Fruit fly (Drosophila melanogaster) whole organism, wandering third instar larva: Measurements from ENCODE around the gene dos.

ENCODE experiments used
- Abd-B ChIP-seq: fragments of >200 bp; optimal IDR thresholded peaks from 2 replicates; lab custom pipeline; 2017; ENCODE audit warnings: missing biosample characterization, missing genetic modification characterization
- CG32264 ChIP-seq: fragments of 200-800 bp; sonication (Bioruptor generic); optimal IDR thresholded peaks from 2 replicates; lab custom pipeline; 2016; ENCODE audit warnings: missing biosample characterization, missing genetic modification characterization
- CrebA ChIP-seq: fragments of 200-800 bp; sonication (Bioruptor generic); optimal IDR thresholded peaks from 2 replicates; lab custom pipeline; 2016; ENCODE audit warnings: missing biosample characterization, mild to moderate bottlenecking, missing genetic modification characterization, borderline replicate concordance
- Dfd ChIP-seq: fragments of >200 bp; optimal IDR thresholded peaks from 2 replicates; lab custom pipeline; 2017; ENCODE audit warnings: missing biosample characterization, missing genetic modification characterization
- HLH106 ChIP-seq: fragments of 200-800 bp; optimal IDR thresholded peaks from 3 replicates; lab custom pipeline; 2019; ENCODE audit warnings: missing biosample characterization, mild to moderate bottlenecking, missing genetic modification characterization, moderate library complexity
- Hr78 ChIP-seq: fragments of >200 bp; optimal IDR thresholded peaks from 2 replicates; lab custom pipeline; 2017; ENCODE audit warnings: missing biosample characterization, missing genetic modification characterization
- Hr83 ChIP-seq: fragments of 200-300 bp; sonication (Bioruptor generic); optimal IDR thresholded peaks from 2 replicates; lab custom pipeline; 2016; ENCODE audit warnings: missing biosample characterization, mild to moderate bottlenecking, missing genetic modification characterization, moderate library complexity; ENCODE audit not compliant: poor library complexity, severe bottlenecking
- Jra ChIP-seq: sonication (Bioruptor generic); optimal IDR thresholded peaks from 2 replicates; lab custom pipeline; 2016; ENCODE audit warnings: missing biosample characterization, missing genetic modification characterization
- N ChIP-seq: fragments of >200 bp; optimal IDR thresholded peaks from 2 replicates; lab custom pipeline; 2018; ENCODE audit warnings: missing biosample characterization, missing external identifiers, missing genetic modification characterization
- Rel ChIP-seq, 2 experiments: fragments of 200-800 bp; sonication (Bioruptor generic) in 1 of 2; optimal IDR thresholded peaks; 2 replicates in 1 of 2; 3 replicates in 1 of 2; lab custom pipeline; 2016 to 2019; ENCODE audit warnings: mild to moderate bottlenecking in 2 of 2, missing biosample characterization in 2 of 2, missing genetic modification characterization in 2 of 2, moderate library complexity in 1 of 2
- Sp1 ChIP-seq: fragments of 200-800 bp; sonication (Bioruptor generic); optimal IDR thresholded peaks from 3 replicates; lab custom pipeline; 2019; ENCODE audit warnings: missing biosample characterization, mild to moderate bottlenecking, missing genetic modification characterization, moderate library complexity
- br ChIP-seq: fragments of 200-800 bp; sonication (Bioruptor generic); optimal IDR thresholded peaks from 2 replicates; lab custom pipeline; 2016; ENCODE audit warnings: missing biosample characterization, missing genetic modification characterization
- brk ChIP-seq: fragments of 200-800 bp; sonication (Bioruptor generic); optimal IDR thresholded peaks from 2 replicates; lab custom pipeline; 2016; ENCODE audit warnings: missing biosample characterization, mild to moderate bottlenecking, missing genetic modification characterization
- dsf ChIP-seq: sonication (Bioruptor generic); optimal IDR thresholded peaks from 2 replicates; lab custom pipeline; 2016; ENCODE audit warnings: missing biosample characterization, missing genetic modification characterization, borderline replicate concordance
- foxo ChIP-seq, 2 experiments: fragments of 200-800 bp; sonication (Bioruptor generic); optimal IDR thresholded peaks; 2 replicates in 1 of 2; 3 replicates in 1 of 2; lab custom pipeline; 2016 to 2017; ENCODE audit warnings: missing biosample characterization in 2 of 2, missing genetic modification characterization in 2 of 2
- h ChIP-seq: fragments of 200-800 bp; sonication (Bioruptor generic); optimal IDR thresholded peaks from 3 replicates; lab custom pipeline; 2016; ENCODE audit warnings: missing biosample characterization, mild to moderate bottlenecking, missing genetic modification characterization
- sv ChIP-seq: fragments of 200-800 bp; sonication (Bioruptor generic); optimal IDR thresholded peaks from 3 replicates; lab custom pipeline; 2016; ENCODE audit warnings: missing biosample characterization, missing genetic modification characterization
- tai ChIP-seq: sonication (Bioruptor generic); optimal IDR thresholded peaks from 2 replicates; lab custom pipeline; 2016; ENCODE audit warnings: missing biosample characterization, missing genetic modification characterization
- usp ChIP-seq: fragments of >200 bp; optimal IDR thresholded peaks from 2 replicates; lab custom pipeline; 2017; ENCODE audit warnings: missing biosample characterization, missing genetic modification characterization

Gene dos

DNA sequence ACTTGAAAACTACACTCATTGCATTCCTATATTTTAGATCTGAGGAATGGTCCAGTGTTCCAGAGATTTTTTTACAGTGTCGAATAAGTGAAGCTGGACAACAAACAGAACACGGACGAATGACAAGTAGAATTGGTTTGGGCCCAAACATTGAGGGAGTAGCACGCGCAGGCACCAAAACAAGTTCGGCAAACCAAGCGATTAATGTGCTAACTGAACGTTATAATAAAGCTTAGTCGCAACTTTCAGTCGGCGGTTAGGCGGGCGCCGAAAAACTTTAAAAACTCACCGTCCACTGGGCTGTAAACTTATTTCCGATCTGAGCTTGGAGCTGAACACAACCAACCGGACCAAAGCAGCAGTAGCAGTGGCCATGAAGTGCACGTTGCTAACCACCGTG is 55.9 kb downstream of the dos start, which contains the start of gene CG1143:
TSS of gene CG1143 (plus strand) at position 301 of the 400 bp plus-strand sequence.
- TF ChIP-seq br (GFP tag; lab: Kevin White, UChicago), result no peak
- no peak for TF ChIP-seq Abd-B (GFP tag; lab: Kevin White, UChicago)
- TF ChIP-seq Jra (GFP tag; lab: Kevin White, UChicago), result no peak
- no peak for TF ChIP-seq Rel (GFP tag; optimal IDR thresholded peaks at IDR 0.05; lab: Kevin White, UChicago)
- no peak for TF ChIP-seq Rel (tag; optimal IDR thresholded peaks at IDR 0.05; lab: Kevin White, UChicago)
- TF ChIP-seq CG32264 (GFP tag; lab: Kevin White, UChicago), result no peak
- TF ChIP-seq tai, result no peak
- no peak for TF ChIP-seq Hr83 (GFP tag; lab: Kevin White, UChicago)
- no peak for TF ChIP-seq Hr78 (GFP tag; lab: Kevin White, UChicago)
- no peak for TF ChIP-seq Sp1 (GFP tag; lab: Kevin White, UChicago)
- no peak for TF ChIP-seq CrebA
- no peak for TF ChIP-seq sv (GFP tag; lab: Kevin White, UChicago)
- no peak for TF ChIP-seq foxo (GFP tag; optimal IDR thresholded peaks at IDR 0.05; lab: Kevin White, UChicago)
- TF ChIP-seq Dfd (GFP tag; lab: Kevin White, UChicago), result no peak
- no peak for TF ChIP-seq dsf (GFP tag; lab: Kevin White, UChicago)
- no peak for TF ChIP-seq usp (GFP tag; lab: Kevin White, UChicago)
- no peak for TF ChIP-seq HLH106 (tag; lab: Kevin White, UChicago)
- no peak for TF ChIP-seq brk (GFP tag; lab: Kevin White, UChicago)
- TF ChIP-seq h (GFP tag; lab: Kevin White, UChicago), result no peak
- TF ChIP-seq N, result no peak
- TF ChIP-seq, all 38 proteins: peak for 0
